Worm (Caenorhabditis elegans) whole organism, L1 larva: Measurements from ENCODE around the gene srh-299.

Experiments
- Y116A8C.19 ChIP-seq: sonication (generic microtip); optimal IDR thresholded peaks from 2 replicates; lab custom pipeline; 2016; ENCODE audit warnings: missing compliant biosample characterization, missing genetic modification characterization, borderline replicate concordance
- elt-3 ChIP-seq, 6 experiments: fragments of 150-350 bp in 1 of 6; sonication (generic microtip); optimal IDR thresholded peaks; 2 replicates each; lab custom pipeline; 2017 to 2018; ENCODE audit warnings: missing biosample characterization in 6 of 6, missing genetic modification characterization in 6 of 6, inconsistent platforms in 1 of 6
- lin-35 ChIP-seq, 2 experiments: fragments of 150-350 bp; optimal IDR thresholded peaks; 2 replicates each; lab custom pipeline; 2014; ENCODE audit warnings: missing biosample characterization in 2 of 2, missing genetic modification characterization in 2 of 2, missing genetic modification reagents in 2 of 2
- nhr-19 ChIP-seq: fragments of 200-800 bp; sonication (Bioruptor generic); conservative IDR thresholded peaks from 2 replicates; pipeline ENCODE4 v1.3.6; 2022; ENCODE audit warnings: missing genetic modification characterization, missing compliant biosample characterization
- snu-23 ChIP-seq: sonication (generic microtip); optimal IDR thresholded peaks from 2 replicates; lab custom pipeline; 2016; ENCODE audit warnings: missing genetic modification characterization, missing compliant biosample characterization

srh-299 gene

ce11 chrV:15913714-15914113, 50.6 kb downstream of the srh-299 start, which contains the start of gene F35E8.7:
TSS of gene F35E8.7 (plus strand) at chrV:15914014.
- TF ChIP-seq snu-23 (no peak), lin-35 (GFP tag; optimal IDR thresholded peaks at IDR 0.05; lab: Kevin White, UChicago) (no peak), Y116A8C.19 (no peak), nhr-19 (GFP tag; lab: Robert Waterston, UW) (no peak), elt-3 (tag; optimal IDR thresholded peaks at IDR 0.05; lab: Kevin White, UChicago) (no peak)
